Worm (Caenorhabditis elegans): ENCODE measurements around the gene bath-20.

DNA sequence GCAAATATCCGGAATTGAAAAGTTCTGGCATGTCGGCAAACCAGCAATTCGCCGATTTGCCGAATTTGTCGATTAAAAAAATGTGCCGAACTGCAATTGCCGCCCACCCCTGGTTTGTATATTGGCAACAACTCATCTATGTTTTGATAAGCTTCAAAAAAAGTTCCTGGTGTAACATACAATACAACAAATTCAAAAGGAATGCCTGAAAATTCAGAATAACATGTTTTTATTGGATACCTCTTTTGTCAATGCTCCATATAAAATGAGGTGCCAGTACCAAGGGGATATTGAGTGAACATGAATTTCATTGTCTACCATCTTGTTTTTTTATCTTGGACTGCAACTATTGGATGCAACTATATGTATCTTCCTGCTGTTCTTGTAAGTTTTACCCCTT is 38.9 kb upstream of the bath-20 start, which contains the start of gene T16A1.4:
- TF ChIP-seq him-1 (tag; optimal IDR thresholded peaks at IDR 0.05) (no peak), dao-5 (tag; optimal IDR thresholded peaks at IDR 0.05) (no peak), W03F9.2 (tag; optimal IDR thresholded peaks at IDR 0.05) (no peak)

Measured in whole organism, L4/young adult.